Fruit fly (Drosophila melanogaster) whole organism, embryonic: ENCODE measurements around the gene Pif1B.

Experiments
- Aef1 ChIP-seq: fragments of 200-800 bp; sonication (Bioruptor generic); IDR thresholded peaks from 3 replicates; pipeline ENCODE4 v1.3.6; 2022; ENCODE audit warnings: missing biosample characterization, missing genetic modification characterization
- BtbVII ChIP-seq: fragments of 200-800 bp; sonication (Bioruptor generic); optimal IDR thresholded peaks from 3 replicates; lab custom pipeline; 2017; ENCODE audit warnings: missing biosample characterization, mild to moderate bottlenecking, missing genetic modification characterization
- CG14710 ChIP-seq: fragments of 200-800 bp; sonication (Bioruptor generic); optimal IDR thresholded peaks from 3 replicates; lab custom pipeline; 2019; ENCODE audit warnings: missing biosample characterization, mild to moderate bottlenecking, missing genetic modification characterization, moderate library complexity
- CG17186 ChIP-seq: fragments of 200-800 bp; sonication (Bioruptor generic); optimal IDR thresholded peaks from 3 replicates; lab custom pipeline; 2017; ENCODE audit warnings: missing biosample characterization, missing genetic modification reagents, missing genetic modification characterization
- CG17829 ChIP-seq: fragments of 200-800 bp; optimal IDR thresholded peaks from 2 replicates; lab custom pipeline; 2019; ENCODE audit warnings: missing biosample characterization, mild to moderate bottlenecking, missing genetic modification characterization, moderate library complexity
- CG18262 ChIP-seq: fragments of 200-800 bp; optimal IDR thresholded peaks from 3 replicates; lab custom pipeline; 2019; ENCODE audit warnings: missing biosample characterization, mild to moderate bottlenecking, missing genetic modification characterization, moderate library complexity
- CG2712 ChIP-seq: fragments of 200-800 bp; optimal IDR thresholded peaks from 3 replicates; lab custom pipeline; 2019; ENCODE audit warnings: missing biosample characterization, mild to moderate bottlenecking, missing genetic modification characterization, moderate library complexity
- CG31441 ChIP-seq: fragments of 200-800 bp; sonication (Bioruptor generic); IDR thresholded peaks from 2 replicates; pipeline ENCODE4 v1.3.6; 2022; ENCODE audit warnings: missing biosample characterization, missing genetic modification characterization
- CG3407 ChIP-seq: fragments of 200-800 bp; sonication (Bioruptor generic); optimal IDR thresholded peaks from 2 replicates; lab custom pipeline; 2018; ENCODE audit warnings: missing biosample characterization, mild to moderate bottlenecking, missing genetic modification characterization
- CG43689 ChIP-seq: fragments of 200-800 bp; sonication (Bioruptor generic); IDR thresholded peaks from 2 replicates; pipeline ENCODE4 v1.3.6; 2022; ENCODE audit warnings: missing biosample characterization, missing genetic modification characterization
- CG6791 ChIP-seq: fragments of 200-800 bp; sonication (Bioruptor generic); IDR thresholded peaks from 3 replicates; pipeline ENCODE4 v1.3.6; 2022; ENCODE audit warnings: missing biosample characterization, missing genetic modification characterization; ENCODE audit not compliant: partially characterized antibody
- CG7786 ChIP-seq: fragments of 200-800 bp; sonication (Bioruptor generic); optimal IDR thresholded peaks from 2 replicates; lab custom pipeline; 2016; ENCODE audit warnings: missing biosample characterization, missing genetic modification characterization
- Dp ChIP-seq: fragments of 200-800 bp; sonication (Bioruptor generic); optimal IDR thresholded peaks from 2 replicates; lab custom pipeline; 2018; ENCODE audit warnings: missing biosample characterization, mild to moderate bottlenecking, missing genetic modification characterization, moderate library complexity
- Elba2 ChIP-seq: fragments of 200-800 bp; sonication (Bioruptor generic); optimal IDR thresholded peaks from 3 replicates; lab custom pipeline; 2016; ENCODE audit warnings: missing biosample characterization, missing genetic modification characterization
- Fer2 ChIP-seq: fragments of 200-800 bp; sonication (Bioruptor generic); optimal IDR thresholded peaks from 2 replicates; lab custom pipeline; 2018; ENCODE audit warnings: missing biosample characterization, mild to moderate bottlenecking, missing genetic modification characterization, moderate library complexity
- GATAe ChIP-seq: fragments of 200-800 bp; sonication (Bioruptor generic); conservative IDR thresholded peaks from 2 replicates; pipeline ENCODE4 v1.3.6; 2022; ENCODE audit warnings: missing biosample characterization, missing genetic modification characterization
- HHEX ChIP-seq: fragments of 200-800 bp; sonication (Bioruptor generic); optimal IDR thresholded peaks from 3 replicates; lab custom pipeline; 2017; ENCODE audit warnings: missing biosample characterization, mild to moderate bottlenecking, missing genetic modification characterization, missing genetic modification reagents
- HLH4C ChIP-seq: fragments of 200-800 bp; sonication (Bioruptor generic); IDR thresholded peaks from 3 replicates; pipeline ENCODE4 v1.3.6; 2022; ENCODE audit warnings: missing biosample characterization, missing genetic modification characterization; ENCODE audit not compliant: partially characterized antibody
- HLHmδ ChIP-seq: fragments of 200-800 bp; sonication (Bioruptor generic); optimal IDR thresholded peaks from 2 replicates; lab custom pipeline; 2018; ENCODE audit warnings: missing biosample characterization, mild to moderate bottlenecking, missing genetic modification characterization, moderate library complexity
- HmgZ ChIP-seq: fragments of 200-800 bp; sonication (Bioruptor generic); optimal IDR thresholded peaks from 2 replicates; lab custom pipeline; 2018; ENCODE audit warnings: missing biosample characterization, mild to moderate bottlenecking, missing genetic modification characterization
- Hr51 ChIP-seq, 2 experiments: fragments of 200-800 bp; sonication (Bioruptor generic); optimal IDR thresholded peaks; 2 replicates in 1 of 2; 3 replicates in 1 of 2; lab custom pipeline; 2016 to 2018; ENCODE audit warnings: missing biosample characterization in 2 of 2, missing genetic modification characterization in 2 of 2, mild to moderate bottlenecking in 1 of 2, moderate library complexity in 1 of 2
- Lhr ChIP-seq: fragments of 200-800 bp; sonication (Bioruptor generic); optimal IDR thresholded peaks from 3 replicates; lab custom pipeline; 2017; ENCODE audit warnings: mild to moderate bottlenecking, missing biosample characterization, missing genetic modification reagents, missing genetic modification characterization
- Lpt ChIP-seq: fragments of >200 bp; optimal IDR thresholded peaks from 2 replicates; lab custom pipeline; 2018; ENCODE audit warnings: missing biosample characterization, missing genetic modification characterization
- MESR4 ChIP-seq: fragments of 200-800 bp; sonication (Bioruptor generic); optimal IDR thresholded peaks from 2 replicates; lab custom pipeline; 2018; ENCODE audit warnings: missing biosample characterization, mild to moderate bottlenecking, missing genetic modification characterization, moderate library complexity
- Med ChIP-seq: fragments of 200-800 bp; sonication (Bioruptor generic); peaks from one replicate; lab custom pipeline; 2016; ENCODE audit warnings: missing biosample characterization, missing genetic modification characterization, mild to moderate bottlenecking, inconsistent platforms, moderate library complexity
- NC2β ChIP-seq: fragments of 200-800 bp; sonication (Bioruptor generic); optimal IDR thresholded peaks from 2 replicates; lab custom pipeline; 2016; ENCODE audit warnings: missing biosample characterization, missing genetic modification characterization
- Opbp ChIP-seq: fragments of 200-800 bp; sonication (Bioruptor generic); IDR thresholded peaks from 3 replicates; pipeline ENCODE4 v1.3.6; 2022; ENCODE audit warnings: missing biosample characterization, missing genetic modification characterization; ENCODE audit not compliant: partially characterized antibody
- Poxn ChIP-seq: fragments of 200-800 bp; sonication (Bioruptor generic); IDR thresholded peaks from 2 replicates; pipeline ENCODE4 v1.3.6; 2022; ENCODE audit warnings: missing biosample characterization, missing genetic modification characterization
- ab ChIP-seq: fragments of 200-800 bp; sonication (Bioruptor generic); optimal IDR thresholded peaks from 2 replicates; lab custom pipeline; 2016; ENCODE audit warnings: missing biosample characterization, missing genetic modification characterization
- cg ChIP-seq: fragments of 200-800 bp; sonication (Bioruptor generic); optimal IDR thresholded peaks from 3 replicates; lab custom pipeline; 2019; ENCODE audit warnings: missing biosample characterization, mild to moderate bottlenecking, missing genetic modification characterization, moderate library complexity
- crp ChIP-seq, 2 experiments: fragments of 200-800 bp; sonication (Bioruptor generic); optimal IDR thresholded peaks; 2 replicates in 1 of 2; 3 replicates in 1 of 2; lab custom pipeline; 2017; ENCODE audit warnings: missing biosample characterization in 2 of 2, missing genetic modification characterization in 2 of 2, mild to moderate bottlenecking in 1 of 2, moderate library complexity in 1 of 2
- cwo ChIP-seq: fragments of 200-800 bp; sonication (Bioruptor generic); optimal IDR thresholded peaks from 3 replicates; lab custom pipeline; 2017; ENCODE audit warnings: missing biosample characterization, missing genetic modification characterization, mild to moderate bottlenecking, moderate library complexity, missing genetic modification reagents
- fd3F ChIP-seq: fragments of 200-800 bp; sonication (Bioruptor generic); optimal IDR thresholded peaks from 2 replicates; lab custom pipeline; 2018; ENCODE audit warnings: missing biosample characterization, mild to moderate bottlenecking, missing genetic modification characterization, moderate library complexity
- fd64A ChIP-seq: fragments of 200-800 bp; sonication (Bioruptor generic); optimal IDR thresholded peaks from 3 replicates; lab custom pipeline; 2018; ENCODE audit warnings: missing biosample characterization, mild to moderate bottlenecking, missing genetic modification characterization
- ftz-f1 ChIP-seq: fragments of 200-800 bp; sonication (Bioruptor generic); optimal IDR thresholded peaks from 2 replicates; lab custom pipeline; 2016; ENCODE audit warnings: missing biosample characterization, missing genetic modification characterization
- gcm ChIP-seq: fragments of 200-800 bp; sonication (Bioruptor generic); optimal IDR thresholded peaks from 2 replicates; lab custom pipeline; 2019; ENCODE audit warnings: missing biosample characterization, mild to moderate bottlenecking, missing genetic modification characterization, moderate library complexity
- grn ChIP-seq: fragments of 200-800 bp; sonication (Bioruptor generic); optimal IDR thresholded peaks from 3 replicates; lab custom pipeline; 2017; ENCODE audit warnings: missing biosample characterization, missing genetic modification characterization
- gro ChIP-seq: fragments of 200-800 bp; sonication (Bioruptor generic); optimal IDR thresholded peaks from 2 replicates; lab custom pipeline; 2016; ENCODE audit warnings: missing biosample characterization, missing genetic modification characterization
- gt ChIP-seq: fragments of 200-800 bp; sonication (Bioruptor generic); IDR thresholded peaks from 2 replicates; pipeline ENCODE4 v1.3.6; 2022; ENCODE audit warnings: missing biosample characterization, missing genetic modification characterization
- h ChIP-seq: fragments of >200 bp; optimal IDR thresholded peaks from 2 replicates; lab custom pipeline; 2017
- hbn ChIP-seq: fragments of 200-800 bp; sonication (Bioruptor generic); IDR thresholded peaks from 2 replicates; pipeline ENCODE4 v1.3.6; 2022; ENCODE audit warnings: missing biosample characterization, missing genetic modification characterization; ENCODE audit not compliant: partially characterized antibody
- her ChIP-seq: fragments of 200-800 bp; sonication (Bioruptor generic); optimal IDR thresholded peaks from 2 replicates; lab custom pipeline; 2016; ENCODE audit warnings: missing biosample characterization, missing genetic modification characterization
- inv ChIP-seq: fragments of 200-800 bp; sonication (Bioruptor generic); IDR thresholded peaks from 2 replicates; pipeline ENCODE4 v1.3.6; 2022; ENCODE audit warnings: missing biosample characterization, missing genetic modification characterization; ENCODE audit not compliant: partially characterized antibody
- lmd ChIP-seq: fragments of 200-800 bp; sonication (Bioruptor generic); IDR thresholded peaks from 2 replicates; pipeline ENCODE4 v1.3.6; 2022; ENCODE audit warnings: missing biosample characterization, missing genetic modification characterization
- nmo ChIP-seq: fragments of 200-800 bp; sonication (Bioruptor generic); optimal IDR thresholded peaks from 2 replicates; lab custom pipeline; 2018; ENCODE audit warnings: missing biosample characterization, mild to moderate bottlenecking, missing genetic modification characterization, moderate library complexity
- oc ChIP-seq: fragments of 200-800 bp; sonication (Bioruptor generic); optimal IDR thresholded peaks from 2 replicates; lab custom pipeline; 2018; ENCODE audit warnings: missing biosample characterization, mild to moderate bottlenecking, missing genetic modification characterization, moderate library complexity
- odd ChIP-seq: fragments of 200-800 bp; sonication (Bioruptor generic); optimal IDR thresholded peaks from 2 replicates; lab custom pipeline; 2017; ENCODE audit warnings: missing biosample characterization, mild to moderate bottlenecking, missing genetic modification characterization
- peb ChIP-seq: fragments of 200-800 bp; sonication (Bioruptor generic); IDR thresholded peaks from 2 replicates; pipeline ENCODE4 v1.3.6; 2022; ENCODE audit warnings: missing biosample characterization, missing genetic modification characterization
- pzg ChIP-seq: fragments of 200-800 bp; sonication (Bioruptor generic); optimal IDR thresholded peaks from 3 replicates; lab custom pipeline; 2018; ENCODE audit warnings: missing biosample characterization, mild to moderate bottlenecking, missing genetic modification characterization, moderate library complexity
- vvl ChIP-seq: fragments of 200-800 bp; sonication (Bioruptor generic); IDR thresholded peaks from 2 replicates; pipeline ENCODE4 v1.3.6; 2022; ENCODE audit warnings: missing biosample characterization, missing genetic modification characterization
- zen2 ChIP-seq: fragments of 200-800 bp; sonication (Bioruptor generic); IDR thresholded peaks from 3 replicates; pipeline ENCODE4 v1.3.6; 2022; ENCODE audit warnings: missing biosample characterization, missing genetic modification characterization; ENCODE audit not compliant: partially characterized antibody

The Pif1B gene

dm6 chr3R:8726632-8727031, 74.3 kb downstream of the Pif1B start, which contains the start of gene CG8159 (continued):
- TF ChIP-seq Hr51 (GFP tag; optimal IDR thresholded peaks at IDR 0.05; lab: Kevin White, UChicago) (no peak), odd (GFP tag; lab: Kevin White, UChicago) (no peak), lmd (no peak), MESR4 (GFP tag; lab: Kevin White, UChicago) (peak; percentile 8), vvl (GFP tag; lab: Robert Waterston, UW) (peak; percentile 34; the same call in 1 of the 2 replicates), cg (GFP tag; lab: Kevin White, UChicago) (no peak), her (no peak), gcm (no peak), Elba2 (GFP tag; lab: Kevin White, UChicago) (peak; percentile 88), h (no peak), fd64A (GFP tag; lab: Kevin White, UChicago) (no peak), oc (no peak), gt (GFP tag; lab: Robert Waterston, UW) (no peak), CG17829 (tag; lab: Kevin White, UChicago) (no peak), HHEX (no peak), CG7786 (no peak), pzg (GFP tag; lab: Kevin White, UChicago) (peak; percentile 44), CG2712 (no peak), Dp (peak; percentile 63), hbn (no peak), fd3F (GFP tag; lab: Kevin White, UChicago) (no peak), ab (GFP tag; lab: Kevin White, UChicago) (no peak), peb (GFP tag; lab: Robert Waterston, UW) (no peak), CG3407 (GFP tag; lab: Kevin White, UChicago) (no peak), HLH4C (GFP tag; lab: Robert Waterston, UW) (no peak), HmgZ (tag; lab: Kevin White, UChicago) (peak; percentile 27), NC2β (GFP tag; lab: Kevin White, UChicago) (no peak), CG6791 (GFP tag; lab: Robert Waterston, UW) (no peak), Lhr (GFP tag; lab: Kevin White, UChicago) (no peak), CG14710 (tag; lab: Kevin White, UChicago) (no peak), nmo (GFP tag; lab: Kevin White, UChicago) (no peak), CG18262 (tag; lab: Kevin White, UChicago) (no peak), CG43689 (GFP tag; lab: Robert Waterston, UW) (no peak), ftz-f1 (GFP tag; lab: Kevin White, UChicago) (no peak), cwo (GFP tag; lab: Kevin White, UChicago) (no peak), zen2 (GFP tag; lab: Robert Waterston, UW) (no peak), HLHmδ (GFP tag; lab: Kevin White, UChicago) (no peak), BtbVII (GFP tag; lab: Kevin White, UChicago) (no peak), CG31441 (no peak), Aef1 (no peak), Med (GFP tag; lab: Kevin White, UChicago) (peak; percentile 84), crp (GFP tag; optimal IDR thresholded peaks at IDR 0.05; lab: Kevin White, UChicago) (peak in 1 of 2 experiments; percentile 43), GATAe (GFP tag; lab: Robert Waterston, UW) (no peak), inv (GFP tag; lab: Robert Waterston, UW) (no peak), Fer2 (tag; lab: Kevin White, UChicago) (no peak), gro (GFP tag; lab: Kevin White, UChicago) (no peak), Poxn (GFP tag; lab: Robert Waterston, UW) (no peak), Opbp (GFP tag; lab: Robert Waterston, UW) (no peak), grn (GFP tag; lab: Kevin White, UChicago) (no peak), CG17186 (no peak), Lpt (GFP tag; lab: Kevin White, UChicago) (no peak)
